Worm (Caenorhabditis elegans): ENCODE results near the gene prp-38.

The prp-38 gene

ce11 chrV:10802060-10802459, 3.8 kb downstream of the prp-38 start (continued):
- no peak for TF ChIP-seq bed-1 (GFP tag; IDR thresholded peaks at IDR 0.05)
- no peak for TF ChIP-seq bed-2 (GFP tag; IDR thresholded peaks at IDR 0.05)
- no peak for TF ChIP-seq F57C9.4 (tag; optimal IDR thresholded peaks at IDR 0.05)
- TF ChIP-seq ceh-27 (GFP tag; optimal IDR thresholded peaks at IDR 0.05) = no peak
- TF ChIP-seq cebp-1 (GFP tag; IDR thresholded peaks at IDR 0.05) = no peak
- peak; percentile 42 for TF ChIP-seq cebp-1 (tag; optimal IDR thresholded peaks at IDR 0.05)
- no peak for TF ChIP-seq gei-17 (GFP tag; optimal IDR thresholded peaks at IDR 0.05)
- TF ChIP-seq snpc-1.3 (tag; optimal IDR thresholded peaks at IDR 0.05; ENCODE audit: insufficient read depth) = no peak
- no peak for TF ChIP-seq F22D6.2 (tag; optimal IDR thresholded peaks at IDR 0.05)
- peak; percentile 8 for TF ChIP-seq chd-7 (tag; optimal IDR thresholded peaks at IDR 0.05)
- no peak for TF ChIP-seq Y79H2A.3 (GFP tag; conservative IDR thresholded peaks at IDR 0.05)
- no peak for TF ChIP-seq lin-40 (tag; optimal IDR thresholded peaks at IDR 0.05)
- no peak for TF ChIP-seq hlh-26 (GFP tag; conservative IDR thresholded peaks at IDR 0.05)
- TF ChIP-seq F49E8.2 (tag; optimal IDR thresholded peaks at IDR 0.05; ENCODE audit: insufficient read depth) = no peak
- TF ChIP-seq madf-3 (GFP tag; IDR thresholded peaks at IDR 0.05) = no peak

- TF ChIP-seq madf-10 (tag; optimal IDR thresholded peaks at IDR 0.05) = peak; percentile 13
- TF ChIP-seq let-526 (GFP tag; IDR thresholded peaks at IDR 0.05) = no peak
- no peak for TF ChIP-seq K11D2.4 (GFP tag; IDR thresholded peaks at IDR 0.05)
- TF ChIP-seq ztf-25 (GFP tag; IDR thresholded peaks at IDR 0.05) = no peak
- TF ChIP-seq pha-4 (tag; optimal IDR thresholded peaks at IDR 0.05) = peak; percentile 35
- TF ChIP-seq mxl-1 (tag; optimal IDR thresholded peaks at IDR 0.05) = no peak
- peak; percentile 48 for TF ChIP-seq ets-4 (GFP tag; optimal IDR thresholded peaks at IDR 0.05)
- TF ChIP-seq cebp-1 (GFP tag; IDR thresholded peaks at IDR 0.05) = no peak
- TF ChIP-seq cebp-1 (tag; optimal IDR thresholded peaks at IDR 0.05) = peak; percentile 13
- no peak for TF ChIP-seq mcd-1 (GFP tag; IDR thresholded peaks at IDR 0.05)
- TF ChIP-seq tbp1 (GFP tag; optimal IDR thresholded peaks at IDR 0.05) = peak; percentile 13
- TF ChIP-seq attf-5 (GFP tag; optimal IDR thresholded peaks at IDR 0.05) = no peak
- peak; percentile 87 for TF ChIP-seq nhr-80 (tag; optimal IDR thresholded peaks at IDR 0.05)
- TF ChIP-seq ztf-22 (GFP tag; optimal IDR thresholded peaks at IDR 0.05) = peak; percentile 41
These were observed 4.7 kb downstream of the prp-38 start, which contains the start of gene D1054.18 for ce11 chrV:10801154-10801553. TSS of gene D1054.18 (minus strand) at chrV:10801198.

ce11 chrV:10798090-10798489, 7.7 kb downstream of the prp-38 start, which contains the start of gene srh-184:
TSS of gene srh-184 (minus strand) at chrV:10798190.
- no peak for TF ChIP-seq hrde-1 (tag; optimal IDR thresholded peaks at IDR 0.05; ENCODE audit: borderline replicate concordance)
- TF ChIP-seq ceh-79 (tag; optimal IDR thresholded peaks at IDR 0.05) = no peak
- TF ChIP-seq athp-1 (tag; optimal IDR thresholded peaks at IDR 0.05) = no peak
- no peak for TF ChIP-seq sea-2 (GFP tag; IDR thresholded peaks at IDR 0.05)
- TF ChIP-seq sptf-2 (GFP tag; optimal IDR thresholded peaks at IDR 0.05) = no peak
- TF ChIP-seq ztf-3 (GFP tag; optimal IDR thresholded peaks at IDR 0.05) = no peak

ce11 chrV:10795494-10795893, 10.3 kb downstream of the prp-38 start, which contains the start of gene D1054.19:
TSS of gene D1054.19 (plus strand) at chrV:10795794.
- TF ChIP-seq repo-1 (tag; optimal IDR thresholded peaks at IDR 0.05) (no peak), bed-1 (GFP tag; IDR thresholded peaks at IDR 0.05) (no peak), ceh-58 (GFP tag; IDR thresholded peaks at IDR 0.05) (no peak), lin-35 (GFP tag; optimal IDR thresholded peaks at IDR 0.05) (no peak), bed-2 (GFP tag; IDR thresholded peaks at IDR 0.05) (no peak), atf-7 (tag; optimal IDR thresholded peaks at IDR 0.05) (no peak), T07F8.4 (tag; optimal IDR thresholded peaks at IDR 0.05) (no peak), hmg-1.2 (GFP tag; IDR thresholded peaks at IDR 0.05) (no peak), ZK185.1 (tag; optimal IDR thresholded peaks at IDR 0.05; ENCODE audit: poor library complexity, severe bottlenecking) (no peak), F49E8.2 (tag; optimal IDR thresholded peaks at IDR 0.05; ENCODE audit: insufficient read depth) (no peak), Y67H2A.10 (GFP tag; conservative IDR thresholded peaks at IDR 0.05) (no peak), ama-1 (optimal IDR thresholded peaks at IDR 0.05) (no peak), ama-1 (GFP tag; optimal IDR thresholded peaks at IDR 0.05) (no peak), nhr-120 (GFP tag; IDR thresholded peaks at IDR 0.05) (no peak), ccch-3 (GFP tag; optimal IDR thresholded peaks at IDR 0.05) (no peak), lag-1 (GFP tag; IDR thresholded peaks at IDR 0.05) (no peak), egl-18 (GFP tag; IDR thresholded peaks at IDR 0.05) (no peak)

Data from whole organism, young adult.